Fruit fly (Drosophila melanogaster): ENCODE results near the gene CG7246.

Gene CG7246

DNA sequence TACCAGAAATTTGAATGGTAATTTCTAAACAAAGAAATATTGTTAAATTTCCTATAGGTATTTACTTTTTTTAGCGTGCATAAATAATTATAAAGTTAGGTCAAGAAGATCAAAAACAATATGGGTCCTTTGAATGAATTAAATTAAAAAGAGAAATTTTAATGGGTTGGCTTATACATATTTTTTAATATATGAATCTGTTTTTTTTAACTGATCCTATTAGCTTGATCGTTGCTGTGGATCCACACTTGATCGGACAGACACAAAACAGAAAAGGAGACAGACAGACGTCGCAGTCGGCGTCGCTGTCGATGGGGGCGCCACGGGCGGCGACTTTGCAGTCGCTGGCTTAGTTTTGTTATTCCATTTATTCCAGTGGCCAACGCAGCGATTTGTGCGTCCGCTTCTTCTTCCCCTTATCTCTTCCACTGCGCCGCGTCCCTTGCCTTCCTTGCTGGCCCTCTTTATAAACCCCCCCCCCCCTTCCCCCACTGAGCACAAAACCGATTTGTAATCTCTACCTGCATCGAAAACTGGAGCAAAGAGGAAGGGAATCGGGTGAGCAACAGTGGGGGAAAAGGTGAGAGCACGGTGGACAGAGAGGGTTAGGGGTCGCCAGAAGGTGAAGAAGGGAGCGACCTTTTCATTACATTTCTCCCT is 33.0 kb downstream of the CG7246 start (continued):
- TF ChIP-seq zen2 (GFP tag; IDR thresholded peaks at IDR 0.05; ENCODE audit: partially characterized antibody) (no peak), CG1603 (tag; optimal IDR thresholded peaks at IDR 0.05) (no peak), usp (GFP tag; optimal IDR thresholded peaks at IDR 0.05) (no peak), CG9797 (GFP tag; optimal IDR thresholded peaks at IDR 0.05) (no peak), cad (GFP tag; optimal IDR thresholded peaks at IDR 0.05) (no peak), ash1 (GFP tag; optimal IDR thresholded peaks at IDR 0.05) (no peak), tna (GFP tag; IDR thresholded peaks at IDR 0.05; ENCODE audit: partially characterized antibody) (no peak), CG30431 (GFP tag; optimal IDR thresholded peaks at IDR 0.05) (no peak), ewg (GFP tag; optimal IDR thresholded peaks at IDR 0.05) (peak; percentile 53), Sry-β (GFP tag; optimal IDR thresholded peaks at IDR 0.05) (no peak), ap (GFP tag; IDR thresholded peaks at IDR 0.05) (no peak; the same call in 1 of the 2 replicates), Vsx1 (GFP tag; optimal IDR thresholded peaks at IDR 0.05) (peak; percentile 50), ATbp (GFP tag; optimal IDR thresholded peaks at IDR 0.05) (peak; percentile 67), Six4 (GFP tag; optimal IDR thresholded peaks at IDR 0.05) (peak; percentile 34), Optix (GFP tag; IDR thresholded peaks at IDR 0.05) (no peak), CG33213 (GFP tag; optimal IDR thresholded peaks at IDR 0.05) (no peak), D19B (GFP tag; optimal IDR thresholded peaks at IDR 0.05) (no peak), CG11093 (GFP tag; IDR thresholded peaks at IDR 0.05) (peak; percentile 44; the same call in 1 of the 3 replicates), tap (tag; optimal IDR thresholded peaks at IDR 0.05) (peak; percentile 58), Hr3 (GFP tag; optimal IDR thresholded peaks at IDR 0.05) (peak; percentile 55), pita (GFP tag; optimal IDR thresholded peaks at IDR 0.05) (no peak), Abd-B (GFP tag; optimal IDR thresholded peaks at IDR 0.05) (peak; percentile 31), wor (GFP tag; IDR thresholded peaks at IDR 0.05) (peak; percentile 55), hbn (GFP tag; IDR thresholded peaks at IDR 0.05; ENCODE audit: partially characterized antibody) (no peak), gsb-n (tag; optimal IDR thresholded peaks at IDR 0.05) (peak; percentile 91), CG7556 (GFP tag; optimal IDR thresholded peaks at IDR 0.05) (peak; percentile 80), Hr51 (GFP tag; optimal IDR thresholded peaks at IDR 0.05) (peak in 1 of 2 experiments; percentile 80), ab (GFP tag; optimal IDR thresholded peaks at IDR 0.05) (no peak), Ets65A (GFP tag) (peak; percentile 92), dmrt99B (tag; optimal IDR thresholded peaks at IDR 0.05) (peak; percentile 87), CG16815 (GFP tag; optimal IDR thresholded peaks at IDR 0.05) (peak; percentile 63), lbe (GFP tag; optimal IDR thresholded peaks at IDR 0.05) (no peak), gce (GFP tag; IDR thresholded peaks at IDR 0.05) (no peak), mld (GFP tag; IDR thresholded peaks at IDR 0.05; ENCODE audit: partially characterized antibody) (no peak), danr (GFP tag; IDR thresholded peaks at IDR 0.05) (no peak), CG2202 (tag; optimal IDR thresholded peaks at IDR 0.05) (peak; percentile 55), D (optimal IDR thresholded peaks at IDR 0.05) (no peak), D (GFP tag; optimal IDR thresholded peaks at IDR 0.05) (peak; percentile 73), Med (GFP tag) (peak; percentile 81), toy (GFP tag; IDR thresholded peaks at IDR 0.05) (no peak), CG3407 (GFP tag; optimal IDR thresholded peaks at IDR 0.05) (peak; percentile 56), da (GFP tag; optimal IDR thresholded peaks at IDR 0.05) (no peak), CG16813 (GFP tag; IDR thresholded peaks at IDR 0.05; ENCODE audit: partially characterized antibody) (no peak), Blimp-1 (GFP tag; optimal IDR thresholded peaks at IDR 0.05) (peak; percentile 72), CG11504 (tag; optimal IDR thresholded peaks at IDR 0.05) (peak; percentile 84), CG7839 (tag; optimal IDR thresholded peaks at IDR 0.05) (peak; percentile 82), Chrac-16 (GFP tag; optimal IDR thresholded peaks at IDR 0.05) (peak; percentile 44), CG7963 (GFP tag; IDR thresholded peaks at IDR 0.05; ENCODE audit: partially characterized antibody) (no peak), amos (GFP tag; IDR thresholded peaks at IDR 0.05; ENCODE audit: partially characterized antibody) (no peak)
